Fruit fly (Drosophila melanogaster) whole organism, pupa: ENCODE data around the gene CG17544.

Source experiments
- CG10348 ChIP-seq: fragments of 200-800 bp; sonication (Bioruptor generic); IDR thresholded peaks from 2 replicates; pipeline ENCODE4 v1.3.6; 2022; ENCODE audit warnings: missing biosample characterization, missing genetic modification characterization
- CG12605 ChIP-seq: fragments of 200-800 bp; sonication (Bioruptor generic); IDR thresholded peaks from 2 replicates; pipeline ENCODE4 v1.3.6; 2022; ENCODE audit warnings: missing biosample characterization, missing genetic modification characterization
- CG13204 ChIP-seq: fragments of 200-800 bp; sonication (Bioruptor generic); optimal IDR thresholded peaks from 2 replicates; lab custom pipeline; 2018; ENCODE audit warnings: missing biosample characterization, mild to moderate bottlenecking, missing genetic modification characterization, moderate library complexity
- CG14655 ChIP-seq: fragments of 200-800 bp; sonication (Bioruptor generic); optimal IDR thresholded peaks from 3 replicates; lab custom pipeline; 2017; ENCODE audit warnings: mild to moderate bottlenecking, missing biosample characterization, missing genetic modification reagents, missing genetic modification characterization
- CG15710 ChIP-seq: fragments of 200-800 bp; sonication (Bioruptor generic); optimal IDR thresholded peaks from 2 replicates; lab custom pipeline; 2018; ENCODE audit warnings: missing biosample characterization, mild to moderate bottlenecking, missing genetic modification characterization, moderate library complexity
- CG17806 ChIP-seq: fragments of 200-800 bp; sonication (Bioruptor generic); optimal IDR thresholded peaks from 2 replicates; lab custom pipeline; 2018; ENCODE audit warnings: missing biosample characterization, mild to moderate bottlenecking, missing genetic modification characterization, moderate library complexity
- CG32121 ChIP-seq: fragments of 200-800 bp; sonication (Bioruptor generic); IDR thresholded peaks from 2 replicates; pipeline ENCODE4 v1.3.6; 2022; ENCODE audit warnings: missing biosample characterization, missing genetic modification characterization
- CG34367 ChIP-seq: fragments of 200-800 bp; sonication (Bioruptor generic); optimal IDR thresholded peaks from 2 replicates; lab custom pipeline; 2018; ENCODE audit warnings: missing biosample characterization, mild to moderate bottlenecking, missing genetic modification characterization
- CG4496 ChIP-seq: fragments of 200-800 bp; sonication (Bioruptor generic); IDR thresholded peaks from 3 replicates; pipeline ENCODE4 v1.3.6; 2022; ENCODE audit warnings: missing biosample characterization, missing genetic modification characterization
- CG8159 ChIP-seq: fragments of 200-800 bp; sonication (Bioruptor generic); optimal IDR thresholded peaks from 3 replicates; lab custom pipeline; 2018; ENCODE audit warnings: missing biosample characterization, mild to moderate bottlenecking, missing genetic modification characterization, moderate library complexity
- CG8301 ChIP-seq: fragments of 200-800 bp; sonication (Bioruptor generic); optimal IDR thresholded peaks from 2 replicates; lab custom pipeline; 2018; ENCODE audit warnings: missing biosample characterization, mild to moderate bottlenecking, missing genetic modification characterization
- CG9948 ChIP-seq: fragments of 200-800 bp; sonication (Bioruptor generic); optimal IDR thresholded peaks from 2 replicates; lab custom pipeline; 2018; ENCODE audit warnings: missing biosample characterization, mild to moderate bottlenecking, missing genetic modification characterization, moderate library complexity
- D1 ChIP-seq: fragments of 200-800 bp; sonication (Bioruptor generic); optimal IDR thresholded peaks from 2 replicates; lab custom pipeline; 2018; ENCODE audit warnings: missing biosample characterization, mild to moderate bottlenecking, missing genetic modification characterization, moderate library complexity
- EcR ChIP-seq: fragments of 200-800 bp; sonication (Bioruptor generic); optimal IDR thresholded peaks from 3 replicates; lab custom pipeline; 2019; ENCODE audit warnings: missing biosample characterization, missing genetic modification characterization, mild to moderate bottlenecking, moderate library complexity, missing genetic modification reagents
- Ets98B ChIP-seq: fragments of 200-800 bp; sonication (Bioruptor generic); IDR thresholded peaks from 2 replicates; pipeline ENCODE4 v1.3.6; 2022; ENCODE audit warnings: missing biosample characterization, missing genetic modification characterization
- Pif1A ChIP-seq: fragments of 200-800 bp; sonication (Bioruptor generic); optimal IDR thresholded peaks from 3 replicates; lab custom pipeline; 2016; ENCODE audit warnings: missing biosample characterization, missing genetic modification characterization
- Pif1B ChIP-seq: fragments of 200-800 bp; sonication (Bioruptor generic); optimal IDR thresholded peaks from 3 replicates; lab custom pipeline; 2016; ENCODE audit warnings: missing biosample characterization, missing genetic modification characterization
- Snoo ChIP-seq: fragments of 200-800 bp; sonication (Bioruptor generic); optimal IDR thresholded peaks from 3 replicates; lab custom pipeline; 2017; ENCODE audit warnings: missing biosample characterization, mild to moderate bottlenecking, missing genetic modification characterization, inconsistent platforms
- fd96Ca ChIP-seq: fragments of 200-800 bp; sonication (Bioruptor generic); IDR thresholded peaks from 3 replicates; pipeline ENCODE4 v1.3.6; 2022; ENCODE audit warnings: missing biosample characterization, missing genetic modification characterization
- gl ChIP-seq: fragments of 200-800 bp; sonication (Bioruptor generic); optimal IDR thresholded peaks from 2 replicates; lab custom pipeline; 2018; ENCODE audit warnings: missing biosample characterization, mild to moderate bottlenecking, missing genetic modification characterization
- rn ChIP-seq: fragments of 200-800 bp; sonication (Bioruptor generic); IDR thresholded peaks from 2 replicates; pipeline ENCODE4 v1.3.6; 2022; ENCODE audit warnings: missing biosample characterization, missing genetic modification characterization

The CG17544 gene

dm6 chr2L:19415133-19415532, 16.8 kb upstream of the CG17544 start:
- TF ChIP-seq CG9948 (tag; lab: Kevin White, UChicago) (no peak), Pif1B (GFP tag; lab: Kevin White, UChicago) (no peak), Ets98B (no peak), CG8159 (no peak), CG14655 (GFP tag; lab: Kevin White, UChicago) (no peak), gl (tag; lab: Kevin White, UChicago) (no peak), fd96Ca (GFP tag; lab: Robert Waterston, UW) (no peak), CG4496 (GFP tag; lab: Robert Waterston, UW) (no peak), CG10348 (no peak)

- TF ChIP-seq CG32121 (GFP tag; lab: Robert Waterston, UW): peak; percentile 47; the same call in 1 of the 2 replicates
- peak; percentile 15; the same call in 1 of the 3 replicates for TF ChIP-seq CG4496 (GFP tag; lab: Robert Waterston, UW)
- TF ChIP-seq CG12605 (GFP tag; lab: Robert Waterston, UW): 0 out of 2 replicates have a peak, but pooled peaks have one; percentile 31
- TF ChIP-seq CG15710 (tag; lab: Kevin White, UChicago): no peak
- TF ChIP-seq Pif1B (GFP tag; lab: Kevin White, UChicago): no peak
- TF ChIP-seq CG34367: no peak
- peak; percentile 10 for TF ChIP-seq CG13204 (GFP tag; lab: Kevin White, UChicago)
- TF ChIP-seq, all 21 proteins: peak for 4
Measured at dm6 chr2L:19414233-19414749, 16.0 kb upstream of the CG17544 start.

- TF ChIP-seq Pif1A (GFP tag; lab: Kevin White, UChicago) (no peak), CG34367 (no peak), CG4496 (GFP tag; lab: Robert Waterston, UW) (no peak), CG15710 (tag; lab: Kevin White, UChicago) (no peak), gl (tag; lab: Kevin White, UChicago) (no peak), CG32121 (GFP tag; lab: Robert Waterston, UW) (no peak), Pif1B (GFP tag; lab: Kevin White, UChicago) (no peak), CG12605 (GFP tag; lab: Robert Waterston, UW) (no peak), CG9948 (tag; lab: Kevin White, UChicago) (no peak), D1 (no peak)
Measured at dm6 chr2L:19413118-19413893, 15.0 kb upstream of the CG17544 start.

dm6 chr2L:19411966-19412365, 13.7 kb upstream of the CG17544 start:
- no peak for TF ChIP-seq Snoo (tag; lab: Kevin White, UChicago)
- TF ChIP-seq CG9948 (tag; lab: Kevin White, UChicago): no peak
- no peak for TF ChIP-seq CG13204 (GFP tag; lab: Kevin White, UChicago)

- TF ChIP-seq CG8301 (no peak), CG13204 (GFP tag; lab: Kevin White, UChicago) (no peak), Snoo (tag; lab: Kevin White, UChicago) (no peak), CG32121 (GFP tag; lab: Robert Waterston, UW) (no peak), CG8159 (no peak), Pif1A (GFP tag; lab: Kevin White, UChicago) (no peak), CG12605 (GFP tag; lab: Robert Waterston, UW) (no peak), rn (GFP tag; lab: Robert Waterston, UW) (no peak), CG14655 (GFP tag; lab: Kevin White, UChicago) (no peak), CG15710 (tag; lab: Kevin White, UChicago) (no peak), CG17806 (tag; lab: Kevin White, UChicago) (no peak), EcR (GFP tag; lab: Kevin White, UChicago) (no peak), CG10348 (no peak), CG34367 (no peak), D1 (no peak)
- TF ChIP-seq, all 21 proteins: peak for 0
Measured at dm6 chr2L:19406419-19406818, 8.1 kb upstream of the CG17544 start.

dm6 chr2L:19405685-19406357, 7.5 kb upstream of the CG17544 start:
- TF ChIP-seq CG8301: no peak

dm6 chr2L:19404804-19405203, 6.5 kb upstream of the CG17544 start:
- TF ChIP-seq fd96Ca (GFP tag; lab: Robert Waterston, UW) (no peak), Snoo (tag; lab: Kevin White, UChicago) (no peak), Ets98B (no peak), CG15710 (tag; lab: Kevin White, UChicago) (no peak), CG32121 (GFP tag; lab: Robert Waterston, UW) (0 out of 2 replicates have a peak, but pooled peaks have one; percentile 39)
